Worm (Caenorhabditis elegans): Measurements from ENCODE around the gene gst-42.

gst-42 gene

ce11 chrX:11693092-11693491 lies 34.6 kb downstream of the gst-42 start, which contains the start of gene smcl-1 (continued):
- TF ChIP-seq hrde-1 (tag; optimal IDR thresholded peaks at IDR 0.05; ENCODE audit: borderline replicate concordance), result no peak
- no peak for TF ChIP-seq attf-6 (GFP tag; IDR thresholded peaks at IDR 0.05)
- no peak for TF ChIP-seq Y95B8A.8 (GFP tag; IDR thresholded peaks at IDR 0.05)

- TF ChIP-seq F10E7.11 (tag; optimal IDR thresholded peaks at IDR 0.05) (no peak), snpc-1.3 (tag; optimal IDR thresholded peaks at IDR 0.05; ENCODE audit: insufficient read depth) (no peak), F33H1.4 (GFP tag; IDR thresholded peaks at IDR 0.05) (no peak), nhr-120 (GFP tag; IDR thresholded peaks at IDR 0.05) (no peak), nfya-2 (GFP tag; IDR thresholded peaks at IDR 0.05) (no peak), attf-6 (GFP tag; IDR thresholded peaks at IDR 0.05) (no peak), die-1 (tag; optimal IDR thresholded peaks at IDR 0.05) (no peak), cebp-2 (GFP tag; IDR thresholded peaks at IDR 0.05) (no peak), hmg-1.2 (GFP tag; IDR thresholded peaks at IDR 0.05) (no peak)
These were observed 37.6 kb downstream of the gst-42 start, which contains the start of the genes C44C10.10 and C44C10.5 for ce11 chrX:11690014-11690591. C44C10.10 (plus strand) TSS chrX:11690314. C44C10.5 (plus strand) TSS chrX:11690541.

- TF ChIP-seq lin-26 (GFP tag; IDR thresholded peaks at IDR 0.05) (no peak), rpc-1 (optimal IDR thresholded peaks at IDR 0.05) (no peak), rpc-1 (tag; optimal IDR thresholded peaks at IDR 0.05) (no peak), B0261.1 (tag; optimal IDR thresholded peaks at IDR 0.05) (no peak), athp-1 (tag; optimal IDR thresholded peaks at IDR 0.05) (no peak), K12H6.12 (tag; optimal IDR thresholded peaks at IDR 0.05) (no peak), ztf-3 (GFP tag; optimal IDR thresholded peaks at IDR 0.05) (no peak), efl-1 (GFP tag; optimal IDR thresholded peaks at IDR 0.05) (no peak), sea-2 (GFP tag; IDR thresholded peaks at IDR 0.05) (no peak)
These were observed 39.9 kb downstream of the gst-42 start, which contains the start of gene C44C10.7 for ce11 chrX:11687836-11688319. C44C10.7 (minus strand) TSS chrX:11688269.

- TF ChIP-seq nfya-2 (GFP tag; IDR thresholded peaks at IDR 0.05) (no peak), ama-1 (optimal IDR thresholded peaks at IDR 0.05) (no peak), ama-1 (GFP tag; optimal IDR thresholded peaks at IDR 0.05) (no peak), let-607 (tag; optimal IDR thresholded peaks at IDR 0.05) (no peak), rec-8 (tag; optimal IDR thresholded peaks at IDR 0.05) (no peak), tlf-1 (GFP tag; optimal IDR thresholded peaks at IDR 0.05) (no peak), ceh-100 (GFP tag; IDR thresholded peaks at IDR 0.05) (no peak), lin-54 (GFP tag; optimal IDR thresholded peaks at IDR 0.05) (no peak), fkh-3 (tag; optimal IDR thresholded peaks at IDR 0.05) (no peak), F37B4.10 (GFP tag; IDR thresholded peaks at IDR 0.05) (no peak), lir-1 (GFP tag; conservative IDR thresholded peaks at IDR 0.05) (no peak), ekl-4 (GFP tag; IDR thresholded peaks at IDR 0.05) (no peak), somi-1 (GFP tag; optimal IDR thresholded peaks at IDR 0.05) (no peak), F55B11.4 (tag; optimal IDR thresholded peaks at IDR 0.05; ENCODE audit: borderline replicate concordance, insufficient read depth) (no peak), nfya-1 (tag; optimal IDR thresholded peaks at IDR 0.05; ENCODE audit: borderline replicate concordance, insufficient read depth) (no peak)
These were observed 43.5 kb downstream of the gst-42 start, which contains the start of gene hnd-1 for ce11 chrX:11684261-11684660. hnd-1 (plus strand) TSS chrX:11684561.

Measured in whole organism, young adult.